Fruit fly (Drosophila melanogaster) whole organism, wandering third instar larva: ENCODE measurements around the gene h-cup.

Experiments
- CG32264 ChIP-seq: fragments of 200-800 bp; sonication (Bioruptor generic); optimal IDR thresholded peaks from 2 replicates; lab custom pipeline; 2016; ENCODE audit warnings: missing biosample characterization, missing genetic modification characterization
- CG9705 ChIP-seq: fragments of 200-800 bp; sonication (Bioruptor generic); optimal IDR thresholded peaks from 2 replicates; lab custom pipeline; 2018; ENCODE audit warnings: missing biosample characterization, mild to moderate bottlenecking, missing genetic modification characterization
- CrebA ChIP-seq: fragments of 200-800 bp; sonication (Bioruptor generic); optimal IDR thresholded peaks from 2 replicates; lab custom pipeline; 2016; ENCODE audit warnings: missing biosample characterization, mild to moderate bottlenecking, missing genetic modification characterization, borderline replicate concordance
- Dfd ChIP-seq: fragments of >200 bp; optimal IDR thresholded peaks from 2 replicates; lab custom pipeline; 2017; ENCODE audit warnings: missing biosample characterization, missing genetic modification characterization
- Dif ChIP-seq: fragments of 200-275, 200-300 bp; sonication (Bioruptor generic); optimal IDR thresholded peaks from 2 replicates; lab custom pipeline; 2018; ENCODE audit warnings: missing biosample characterization, missing genetic modification characterization; ENCODE audit not compliant: partially characterized antibody
- GATAd ChIP-seq: sonication (Bioruptor generic); optimal IDR thresholded peaks from 2 replicates; lab custom pipeline; 2016; ENCODE audit warnings: missing biosample characterization, missing genetic modification characterization
- HLH106 ChIP-seq: fragments of 200-800 bp; optimal IDR thresholded peaks from 3 replicates; lab custom pipeline; 2019; ENCODE audit warnings: missing biosample characterization, mild to moderate bottlenecking, missing genetic modification characterization, moderate library complexity
- Hnf4 ChIP-seq: fragments of 200-800 bp; sonication (Bioruptor generic); optimal IDR thresholded peaks from 2 replicates; lab custom pipeline; 2016; ENCODE audit warnings: missing biosample characterization, mild to moderate bottlenecking, missing genetic modification characterization
- Hr78 ChIP-seq: fragments of >200 bp; optimal IDR thresholded peaks from 2 replicates; lab custom pipeline; 2017; ENCODE audit warnings: missing biosample characterization, missing genetic modification characterization
- Hr83 ChIP-seq: fragments of 200-300 bp; sonication (Bioruptor generic); optimal IDR thresholded peaks from 2 replicates; lab custom pipeline; 2016; ENCODE audit warnings: missing biosample characterization, mild to moderate bottlenecking, missing genetic modification characterization, moderate library complexity; ENCODE audit not compliant: poor library complexity, severe bottlenecking
- Jra ChIP-seq: sonication (Bioruptor generic); optimal IDR thresholded peaks from 2 replicates; lab custom pipeline; 2016; ENCODE audit warnings: missing biosample characterization, missing genetic modification characterization
- N ChIP-seq: fragments of >200 bp; optimal IDR thresholded peaks from 2 replicates; lab custom pipeline; 2018; ENCODE audit warnings: missing biosample characterization, missing external identifiers, missing genetic modification characterization
- OdsH ChIP-seq: fragments of 200-800 bp; sonication (Bioruptor generic); optimal IDR thresholded peaks from 2 replicates; lab custom pipeline; 2016; ENCODE audit warnings: missing biosample characterization, mild to moderate bottlenecking, missing genetic modification characterization
- Sp1 ChIP-seq: fragments of 200-800 bp; sonication (Bioruptor generic); optimal IDR thresholded peaks from 3 replicates; lab custom pipeline; 2019; ENCODE audit warnings: missing biosample characterization, mild to moderate bottlenecking, missing genetic modification characterization, moderate library complexity
- Vsx2 ChIP-seq: fragments of 200-300, 225-300 bp; sonication (Bioruptor generic); optimal IDR thresholded peaks from 2 replicates; lab custom pipeline; 2018; ENCODE audit warnings: missing biosample characterization, missing genetic modification characterization; ENCODE audit not compliant: partially characterized antibody
- br ChIP-seq: fragments of 200-800 bp; sonication (Bioruptor generic); optimal IDR thresholded peaks from 2 replicates; lab custom pipeline; 2016; ENCODE audit warnings: missing biosample characterization, missing genetic modification characterization
- brk ChIP-seq: fragments of 200-800 bp; sonication (Bioruptor generic); optimal IDR thresholded peaks from 2 replicates; lab custom pipeline; 2016; ENCODE audit warnings: missing biosample characterization, mild to moderate bottlenecking, missing genetic modification characterization
- dl ChIP-seq, 2 experiments: fragments of 175-275, 200-275 bp in 1 of 2; fragments of 200-275 bp in 1 of 2; sonication (Bioruptor generic); optimal IDR thresholded peaks; lab custom pipeline; 2018; ENCODE audit warnings: mild to moderate bottlenecking in 2 of 2, missing biosample characterization in 2 of 2, missing genetic modification characterization in 2 of 2, moderate library complexity in 2 of 2; ENCODE audit not compliant: partially characterized antibody in 2 of 2, insufficient read depth in 1 of 2
- ey ChIP-seq: fragments of 200-800 bp; sonication (Bioruptor generic); optimal IDR thresholded peaks from 2 replicates; lab custom pipeline; 2016; ENCODE audit warnings: missing biosample characterization, missing genetic modification characterization
- foxo ChIP-seq, 2 experiments: fragments of 200-800 bp; sonication (Bioruptor generic); optimal IDR thresholded peaks; 2 replicates in 1 of 2; 3 replicates in 1 of 2; lab custom pipeline; 2016 to 2017; ENCODE audit warnings: missing biosample characterization in 2 of 2, missing genetic modification characterization in 2 of 2
- fru ChIP-seq: fragments of 200-800 bp; sonication (Bioruptor generic); optimal IDR thresholded peaks from 3 replicates; lab custom pipeline; 2016; ENCODE audit warnings: missing biosample characterization, mild to moderate bottlenecking, missing genetic modification characterization
- h ChIP-seq: fragments of 200-800 bp; sonication (Bioruptor generic); optimal IDR thresholded peaks from 3 replicates; lab custom pipeline; 2016; ENCODE audit warnings: missing biosample characterization, mild to moderate bottlenecking, missing genetic modification characterization
- jim ChIP-seq: fragments of 175-275, 200-325 bp; sonication (Bioruptor generic); optimal IDR thresholded peaks from 2 replicates; lab custom pipeline; 2016; ENCODE audit warnings: missing biosample characterization, mild to moderate bottlenecking, missing genetic modification characterization
- lola ChIP-seq: fragments of >200 bp; optimal IDR thresholded peaks from 2 replicates; lab custom pipeline; 2017; ENCODE audit warnings: missing biosample characterization, missing genetic modification characterization
- pan ChIP-seq: fragments of >200 bp; optimal IDR thresholded peaks from 2 replicates; lab custom pipeline; 2017
- psq ChIP-seq: fragments of 200-800 bp; sonication (Bioruptor generic); optimal IDR thresholded peaks from 3 replicates; lab custom pipeline; 2017; ENCODE audit warnings: missing biosample characterization, mild to moderate bottlenecking, missing genetic modification characterization, moderate library complexity
- rgr ChIP-seq: fragments of 200-800 bp; sonication (Bioruptor generic); optimal IDR thresholded peaks from 3 replicates; lab custom pipeline; 2016; ENCODE audit warnings: missing biosample characterization, mild to moderate bottlenecking, missing genetic modification characterization
- sv ChIP-seq: fragments of 200-800 bp; sonication (Bioruptor generic); optimal IDR thresholded peaks from 3 replicates; lab custom pipeline; 2016; ENCODE audit warnings: missing biosample characterization, missing genetic modification characterization
- tai ChIP-seq: sonication (Bioruptor generic); optimal IDR thresholded peaks from 2 replicates; lab custom pipeline; 2016; ENCODE audit warnings: missing biosample characterization, missing genetic modification characterization
- woc ChIP-seq: sonication (Bioruptor generic); optimal IDR thresholded peaks from 2 replicates; lab custom pipeline; 2016; ENCODE audit warnings: missing biosample characterization, mild to moderate bottlenecking, missing genetic modification characterization

Gene h-cup

dm6 chr3R:15369742-15370141, 13.0 kb downstream of the h-cup start, which contains the start of gene CG14868:
Gene CG14868, minus strand, starts transcription at chr3R:15369945.
- no peak for TF ChIP-seq fru (GFP tag; lab: Kevin White, UChicago)
- no peak for TF ChIP-seq Vsx2 (GFP tag; lab: Kevin White, UChicago)
- TF ChIP-seq br (GFP tag; lab: Kevin White, UChicago), result no peak

dm6 chr3R:15367477-15367876, 15.3 kb downstream of the h-cup start, which contains the start of gene CG34404:
Gene CG34404, minus strand, starts transcription at chr3R:15367665.
- peak in 1 of 2 experiments; percentile 39 for TF ChIP-seq foxo (GFP tag; optimal IDR thresholded peaks at IDR 0.05; lab: Kevin White, UChicago)
- TF ChIP-seq psq (GFP tag; lab: Kevin White, UChicago), result no peak
- TF ChIP-seq Hr78 (GFP tag; lab: Kevin White, UChicago), result no peak
- no peak for TF ChIP-seq h (GFP tag; lab: Kevin White, UChicago)
- no peak for TF ChIP-seq CG32264
- TF ChIP-seq OdsH (GFP tag; lab: Kevin White, UChicago), result no peak
- TF ChIP-seq rgr (GFP tag; lab: Kevin White, UChicago), result peak; percentile 8
- TF ChIP-seq GATAd (GFP tag; lab: Kevin White, UChicago), result no peak
- no peak for TF ChIP-seq pan (lab: Kevin White, UChicago)
- TF ChIP-seq jim (GFP tag; lab: Kevin White, UChicago), result no peak

- TF ChIP-seq CrebA (GFP tag; lab: Kevin White, UChicago), result no peak
- no peak for TF ChIP-seq Hr78 (GFP tag; lab: Kevin White, UChicago)
- TF ChIP-seq HLH106, result peak; percentile 48
- peak; percentile 44 for TF ChIP-seq Sp1 (GFP tag; lab: Kevin White, UChicago)
- TF ChIP-seq CG9705 (GFP tag; lab: Kevin White, UChicago), result no peak
- peak in 1 of 2 experiments; percentile 63 for TF ChIP-seq foxo (GFP tag; optimal IDR thresholded peaks at IDR 0.05; lab: Kevin White, UChicago)
- TF ChIP-seq dl (GFP tag; optimal IDR thresholded peaks at IDR 0.05; lab: Kevin White, UChicago; ENCODE audit: insufficient read depth in 1 of 2, partially characterized antibody in 2 of 2), result no peak
- TF ChIP-seq OdsH (GFP tag; lab: Kevin White, UChicago), result peak; percentile 8
- peak; percentile 28 for TF ChIP-seq rgr (GFP tag; lab: Kevin White, UChicago)
- no peak for TF ChIP-seq sv
- peak; percentile 31 for TF ChIP-seq ey (GFP tag; lab: Kevin White, UChicago)
- TF ChIP-seq Hr83 (GFP tag; lab: Kevin White, UChicago), result no peak
- TF ChIP-seq Dfd (GFP tag; lab: Kevin White, UChicago), result no peak
- no peak for TF ChIP-seq br (GFP tag; lab: Kevin White, UChicago)
Observed at dm6 chr3R:15366839-15367238, 15.9 kb downstream of the h-cup start.

- TF ChIP-seq Hr78 (GFP tag; lab: Kevin White, UChicago) (no peak), Hr83 (GFP tag; lab: Kevin White, UChicago) (peak; percentile 23), rgr (GFP tag; lab: Kevin White, UChicago) (peak; percentile 36), lola (GFP tag; lab: Kevin White, UChicago) (peak; percentile 22), Sp1 (GFP tag; lab: Kevin White, UChicago) (no peak), HLH106 (no peak)
Observed at dm6 chr3R:15363608-15364007, 19.1 kb downstream of the h-cup start, which contains the start of gene CG6171. Gene CG6171, minus strand, starts transcription at chr3R:15363857.

- TF ChIP-seq Dif (GFP tag; lab: Kevin White, UChicago) (no peak), HLH106 (no peak), Vsx2 (GFP tag; lab: Kevin White, UChicago) (no peak), tai (GFP tag; lab: Kevin White, UChicago) (no peak), GATAd (GFP tag; lab: Kevin White, UChicago) (no peak), Jra (GFP tag; lab: Kevin White, UChicago) (no peak), Hr78 (GFP tag; lab: Kevin White, UChicago) (no peak), foxo (GFP tag; optimal IDR thresholded peaks at IDR 0.05; lab: Kevin White, UChicago) (no peak), CrebA (GFP tag; lab: Kevin White, UChicago) (no peak), Hnf4 (GFP tag; lab: Kevin White, UChicago) (no peak), rgr (GFP tag; lab: Kevin White, UChicago) (no peak), CG9705 (GFP tag; lab: Kevin White, UChicago) (no peak), ey (GFP tag; lab: Kevin White, UChicago) (no peak), brk (GFP tag; lab: Kevin White, UChicago) (no peak), N (GFP tag; lab: Kevin White, UChicago) (no peak), woc (GFP tag; lab: Kevin White, UChicago) (no peak), psq (GFP tag; lab: Kevin White, UChicago) (no peak)
Observed at dm6 chr3R:15361490-15361889, 21.3 kb downstream of the h-cup start, which contains the start of the genes Cog2 and Trax. Gene Cog2, minus strand, starts transcription at chr3R:15361657. Gene Trax, plus strand, starts transcription at chr3R:15361692.
